Fruit fly (Drosophila melanogaster) ovary, adult (tissue): Measurements from ENCODE around the gene kud.

Source experiments
- CG17801 ChIP-seq: fragments of 200-800 bp; optimal IDR thresholded peaks from 2 replicates; lab custom pipeline; 2019; ENCODE audit warnings: missing biosample characterization, mild to moderate bottlenecking, missing genetic modification characterization, moderate library complexity; ENCODE audit not compliant: partially characterized antibody

Gene kud

dm6 chr3L:16853533-16854386, 9.0 kb upstream of the kud start, which contains the start of gene sina:
Gene sina (plus strand): TSS chr3L:16853751.
- TF ChIP-seq CG17801 (GFP tag; lab: Kevin White, UChicago): peak; percentile 34

dm6 chr3L:16851566-16851965, 6.8 kb upstream of the kud start:
- TF ChIP-seq CG17801 (GFP tag; lab: Kevin White, UChicago): no peak

DNA sequence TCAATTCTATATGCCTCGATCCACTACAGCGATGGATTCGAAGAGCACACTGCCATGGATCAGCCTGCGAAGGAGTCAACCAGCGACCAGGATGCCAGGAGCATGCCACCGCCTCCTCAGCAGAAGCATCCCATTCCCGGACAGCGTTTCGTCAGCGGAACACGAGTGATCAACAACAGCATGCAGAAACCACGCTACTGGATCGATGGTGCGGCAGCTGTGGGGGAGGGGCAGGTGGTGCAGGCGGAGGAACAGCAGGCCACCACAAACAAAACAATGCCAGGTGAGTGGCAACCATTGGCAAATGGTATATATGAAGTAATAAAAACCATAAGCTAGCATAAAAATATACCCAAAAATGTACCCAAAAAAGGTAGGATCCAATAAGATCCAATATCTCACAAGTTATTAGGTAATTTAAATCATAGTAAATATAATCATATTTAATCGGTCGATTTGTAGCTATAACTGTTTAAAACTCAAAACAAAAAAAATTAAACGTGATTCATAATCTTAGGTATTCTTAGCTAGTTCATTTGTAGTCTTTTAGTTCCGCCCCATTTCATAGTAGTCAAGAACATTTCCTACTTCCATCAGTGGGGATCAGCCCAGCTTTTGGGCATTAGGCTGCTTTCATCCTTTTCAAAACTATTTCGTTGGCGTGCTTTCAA, 951 bp upstream of the kud start, which contains the start of gene CG32161:
TSS of gene CG32161 (plus strand) at position 621 of the 671 bp plus-strand sequence.
- no peak for TF ChIP-seq CG17801 (GFP tag; lab: Kevin White, UChicago)

dm6 chr3L:16842952-16843351, 1.8 kb downstream of the kud start:
- TF ChIP-seq CG17801 (GFP tag; lab: Kevin White, UChicago): no peak

DNA sequence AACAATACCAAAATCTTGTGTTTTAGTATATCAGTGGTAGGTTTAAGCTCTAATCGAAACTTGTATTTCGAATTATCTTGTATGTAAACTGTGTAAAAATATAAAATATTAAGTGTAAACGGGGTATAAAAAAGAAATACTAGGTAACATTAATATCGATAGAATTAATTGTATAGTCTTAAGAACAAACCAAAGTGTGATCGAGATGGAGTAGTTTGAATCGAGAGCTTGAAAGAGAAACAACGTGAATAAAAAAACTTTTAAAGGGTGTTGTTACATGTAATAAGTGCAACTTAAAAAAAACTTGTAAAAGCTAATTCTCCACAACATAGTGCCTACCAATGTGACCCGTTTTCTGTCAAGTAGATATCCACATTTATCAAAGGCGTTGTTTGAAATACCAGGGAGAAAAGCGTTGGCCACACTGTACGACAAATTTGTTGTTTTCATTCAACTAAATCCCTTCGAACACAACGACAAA, 2.7 kb downstream of the kud start, which contains the start of gene TSG101:
TSS of gene TSG101 (plus strand) at position 208 of the 481 bp plus-strand sequence.
- TF ChIP-seq CG17801 (GFP tag; lab: Kevin White, UChicago): peak; percentile 4

- TF ChIP-seq CG17801 (GFP tag; lab: Kevin White, UChicago): no peak
Measured at dm6 chr3L:16840540-16840939, 4.3 kb downstream of the kud start.

- TF ChIP-seq CG17801 (GFP tag; lab: Kevin White, UChicago): no peak
Measured at dm6 chr3L:16836732-16837131, 8.1 kb downstream of the kud start.

DNA sequence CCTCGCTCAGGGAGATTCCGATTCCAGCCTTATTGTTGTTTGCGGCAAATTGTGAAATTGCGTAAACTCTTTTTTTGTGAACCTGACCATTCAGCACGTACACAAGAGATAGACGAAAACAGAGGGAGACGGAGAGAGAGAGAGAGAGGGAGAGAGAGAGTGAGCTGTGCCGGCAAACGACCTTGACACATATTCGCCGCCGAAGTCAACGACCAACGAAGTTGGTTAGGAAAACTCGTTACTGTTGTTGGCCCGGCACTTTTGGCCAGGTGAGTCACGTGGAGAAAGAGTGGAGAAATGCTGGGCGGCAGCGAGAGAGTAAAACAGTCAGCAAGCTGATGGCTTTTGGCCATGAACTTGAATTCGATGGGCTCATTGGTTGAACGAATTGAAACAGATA, 14.8 kb downstream of the kud start:
- TF ChIP-seq CG17801 (GFP tag; lab: Kevin White, UChicago): no peak

- TF ChIP-seq CG17801 (GFP tag; lab: Kevin White, UChicago): no peak
Measured at dm6 chr3L:16828967-16829366, 15.8 kb downstream of the kud start, which contains the start of gene CG13024. Gene CG13024 (minus strand): TSS chr3L:16829074.

DNA sequence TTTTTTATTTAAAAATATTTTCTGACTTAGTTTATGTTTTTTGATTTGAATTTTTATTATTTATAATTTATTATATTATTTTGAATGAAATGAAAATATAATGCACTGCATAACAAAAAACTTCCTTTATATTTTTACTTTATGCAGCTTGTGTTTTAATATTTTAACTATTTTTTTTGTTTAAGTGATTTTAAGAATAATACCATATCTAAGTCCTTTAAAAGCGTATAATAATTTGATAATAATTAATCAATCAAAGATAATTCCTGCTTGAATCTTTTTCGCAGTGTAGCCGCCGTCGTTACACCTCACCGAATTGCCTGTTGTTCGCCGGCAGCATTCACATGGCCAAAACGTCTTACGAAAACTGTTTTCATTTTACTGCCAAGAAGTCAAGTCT, 19.6 kb downstream of the kud start:
- TF ChIP-seq CG17801 (GFP tag; lab: Kevin White, UChicago): no peak

DNA sequence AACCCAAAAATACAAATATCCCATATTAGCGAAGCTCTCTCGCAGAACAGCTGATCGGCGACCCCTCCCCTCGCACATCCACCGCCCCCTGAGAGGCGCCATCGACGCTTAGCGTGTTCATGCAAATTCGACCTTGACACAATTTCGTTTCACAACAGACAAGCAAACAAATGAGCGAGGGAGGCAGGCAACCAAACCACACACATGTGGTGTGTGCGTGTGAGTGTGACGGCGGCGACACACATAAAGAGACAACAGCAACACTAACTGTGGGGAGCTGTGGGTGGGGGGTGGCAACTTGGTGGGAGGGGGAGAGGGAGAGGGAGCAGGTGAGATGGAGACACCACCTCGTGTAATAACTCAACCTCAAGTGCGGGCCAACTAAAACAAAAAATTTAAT, 20.1 kb downstream of the kud start:
- TF ChIP-seq CG17801 (GFP tag; lab: Kevin White, UChicago): no peak

dm6 chr3L:16818063-16818462, 26.7 kb downstream of the kud start:
- no peak for TF ChIP-seq CG17801 (GFP tag; lab: Kevin White, UChicago)

DNA sequence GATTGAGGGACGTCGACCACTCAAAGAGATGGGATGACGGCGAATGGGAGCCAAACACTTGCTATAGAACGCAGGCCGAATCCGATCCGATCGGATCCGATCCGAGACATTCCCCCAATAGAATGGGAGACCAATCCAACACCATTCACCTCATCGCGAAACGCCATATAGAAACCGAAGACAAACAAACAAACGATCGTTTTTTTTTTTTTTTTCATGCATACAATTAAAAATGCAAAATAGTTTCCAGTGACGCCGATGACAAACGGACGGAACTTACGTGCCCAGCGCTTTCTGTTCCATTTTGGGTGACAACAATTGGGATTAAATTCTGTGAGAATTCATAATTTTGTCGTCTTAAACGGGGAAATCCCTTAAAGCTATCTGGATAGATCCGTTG, 30.8 kb downstream of the kud start:
- no peak for TF ChIP-seq CG17801 (GFP tag; lab: Kevin White, UChicago)

- no peak for TF ChIP-seq CG17801 (GFP tag; lab: Kevin White, UChicago)
Measured at dm6 chr3L:16811908-16812307, 32.9 kb downstream of the kud start.

dm6 chr3L:16810512-16810911, 34.3 kb downstream of the kud start:
- no peak for TF ChIP-seq CG17801 (GFP tag; lab: Kevin White, UChicago)
